Worm (Caenorhabditis elegans) whole organism, L4 larva: ENCODE measurements around the gene scl-5.

Experiments used
- F49E8.2 ChIP-seq: sonication (generic microtip); optimal IDR thresholded peaks from 2 replicates; lab custom pipeline; 2016; ENCODE audit warnings: missing compliant biosample characterization, mild to moderate bottlenecking, missing genetic modification characterization, borderline replicate concordance
- R02D3.7 ChIP-seq: fragments of 150-350 bp; sonication (generic microtip); optimal IDR thresholded peaks from 3 replicates; lab custom pipeline; 2014; ENCODE audit warnings: missing biosample characterization, missing genetic modification characterization
- T26A8.4 ChIP-seq: fragments of 200-800 bp; sonication (Bioruptor generic); IDR thresholded peaks from 2 replicates; pipeline ENCODE4 v1.3.6; 2022; ENCODE audit warnings: missing genetic modification characterization, missing compliant biosample characterization
- Y105C5A.15 ChIP-seq: fragments of 200-800 bp; sonication (Bioruptor generic); IDR thresholded peaks from 2 replicates; pipeline ENCODE4 v1.3.6; 2022; ENCODE audit warnings: missing genetic modification characterization, missing compliant biosample characterization
- Y48G9A.11 ChIP-seq: fragments of 200-800 bp; sonication (Bioruptor generic); IDR thresholded peaks from 2 replicates; pipeline ENCODE4 v1.3.6; 2022; ENCODE audit warnings: missing genetic modification reagents, missing genetic modification characterization, missing compliant biosample characterization
- aha-1 ChIP-seq: fragments of 150-350 bp; peaks from one replicate; lab custom pipeline; 2014; ENCODE audit warnings: missing biosample characterization, missing genetic modification characterization
- ceh-20 ChIP-seq: fragments of 200-800 bp; sonication (Bioruptor generic); IDR thresholded peaks from 2 replicates; pipeline ENCODE4 v1.3.6; 2022; ENCODE audit warnings: missing genetic modification reagents, missing genetic modification characterization, missing compliant biosample characterization
- ceh-62 ChIP-seq: sonication (generic microtip); optimal IDR thresholded peaks from 2 replicates; lab custom pipeline; 2017; ENCODE audit warnings: missing biosample characterization, missing genetic modification characterization
- ces-1 ChIP-seq: fragments of 150-350 bp; sonication (generic microtip); optimal IDR thresholded peaks from 4 replicates; lab custom pipeline; 2014; ENCODE audit warnings: missing biosample characterization, missing genetic modification reagents, missing genetic modification characterization
- cey-2 ChIP-seq: sonication (generic microtip); optimal IDR thresholded peaks from 3 replicates; lab custom pipeline; 2017; ENCODE audit warnings: missing genetic modification characterization, mild to moderate bottlenecking, missing compliant biosample characterization, antibody characterized with exemption, borderline replicate concordance; ENCODE audit not compliant: insufficient read depth
- daf-16 ChIP-seq, 3 experiments: sonication (generic microtip); optimal IDR thresholded peaks; 2 replicates each; lab custom pipeline; 2016 to 2017; ENCODE audit warnings: missing genetic modification characterization in 3 of 3, missing genetic modification reagents in 3 of 3, mild to moderate bottlenecking in 2 of 3, missing compliant biosample characterization in 2 of 3, missing biosample characterization in 1 of 3, moderate library complexity in 1 of 3
- dmd-6 ChIP-seq: fragments of 200-800 bp; sonication (Bioruptor generic); IDR thresholded peaks from 2 replicates; pipeline ENCODE4 v1.3.6; 2022; ENCODE audit warnings: missing genetic modification reagents, missing genetic modification characterization, missing compliant biosample characterization
- dmd-9 ChIP-seq: fragments of 200-800 bp; sonication (Bioruptor generic); IDR thresholded peaks from 2 replicates; pipeline ENCODE4 v1.3.6; 2022; ENCODE audit warnings: missing genetic modification reagents, missing genetic modification characterization, missing compliant biosample characterization
- duxl-1 ChIP-seq: sonication (generic microtip); optimal IDR thresholded peaks from 2 replicates; lab custom pipeline; 2016; ENCODE audit warnings: mild to moderate bottlenecking, missing genetic modification characterization, moderate library complexity, missing compliant biosample characterization; ENCODE audit not compliant: poor library complexity
- dve-1 ChIP-seq: sonication (generic microtip); optimal IDR thresholded peaks from 2 replicates; lab custom pipeline; 2017; ENCODE audit warnings: antibody characterized with exemption, mild to moderate bottlenecking, missing genetic modification characterization, missing compliant biosample characterization; ENCODE audit not compliant: insufficient read depth
- hlh-11 ChIP-seq: fragments of 200-800 bp; sonication (Bioruptor generic); optimal IDR thresholded peaks from 2 replicates; lab custom pipeline; 2018; ENCODE audit warnings: mild to moderate bottlenecking, missing genetic modification characterization, missing compliant biosample characterization
- hmg-1.1 ChIP-seq: fragments of 200-800 bp; sonication (Bioruptor generic); IDR thresholded peaks from 2 replicates; pipeline ENCODE4 v1.3.6; 2022; ENCODE audit warnings: missing genetic modification reagents, missing genetic modification characterization, missing compliant biosample characterization
- lin-39 ChIP-seq: fragments of 150-350 bp; optimal IDR thresholded peaks from 2 replicates; lab custom pipeline; 2014; ENCODE audit warnings: missing biosample characterization, missing genetic modification reagents, missing genetic modification characterization
- madf-9 ChIP-seq: fragments of 200-800 bp; sonication (Bioruptor generic); conservative IDR thresholded peaks from 2 replicates; pipeline ENCODE4 v1.3.6; 2022; ENCODE audit warnings: missing genetic modification reagents, missing genetic modification characterization, missing compliant biosample characterization
- mes-2 ChIP-seq: sonication (generic microtip); optimal IDR thresholded peaks from 2 replicates; lab custom pipeline; 2016; ENCODE audit warnings: missing genotype, mild to moderate bottlenecking, missing genetic modification characterization, missing compliant biosample characterization; ENCODE audit not compliant: poor library complexity, severe bottlenecking
- mxl-2 ChIP-seq: fragments of 200-800 bp; sonication (Bioruptor generic); conservative IDR thresholded peaks from 2 replicates; pipeline ENCODE4 v1.3.6; 2022; ENCODE audit warnings: missing genetic modification reagents, missing genetic modification characterization, missing compliant biosample characterization
- mxl-3 ChIP-seq: fragments of 200-800 bp; sonication (Bioruptor generic); optimal IDR thresholded peaks from 2 replicates; lab custom pipeline; 2018; ENCODE audit warnings: mild to moderate bottlenecking, missing genetic modification characterization, missing compliant biosample characterization
- nhr-11 ChIP-seq: fragments of 150-350 bp; optimal IDR thresholded peaks from 2 replicates; lab custom pipeline; 2014; ENCODE audit warnings: missing biosample characterization, missing genetic modification characterization
- nhr-25 ChIP-seq: sonication (generic microtip); optimal IDR thresholded peaks from 2 replicates; lab custom pipeline; 2017; ENCODE audit warnings: missing genetic modification characterization, mild to moderate bottlenecking, missing compliant biosample characterization, antibody characterized with exemption, moderate library complexity, borderline replicate concordance; ENCODE audit not compliant: insufficient read depth
- nhr-28 ChIP-seq: fragments of 150-350 bp; optimal IDR thresholded peaks from 2 replicates; lab custom pipeline; 2014; ENCODE audit warnings: missing biosample characterization, missing genetic modification characterization
- nhr-41 ChIP-seq: fragments of 200-800 bp; sonication (Bioruptor generic); IDR thresholded peaks from 2 replicates; pipeline ENCODE4 v1.3.6; 2022; ENCODE audit warnings: missing genetic modification reagents, missing genetic modification characterization, missing compliant biosample characterization
- nhr-76 ChIP-seq: fragments of 150-350 bp; optimal IDR thresholded peaks from 2 replicates; lab custom pipeline; 2014; ENCODE audit warnings: missing biosample characterization, missing genetic modification characterization
- pqm-1 ChIP-seq: sonication (generic microtip); optimal IDR thresholded peaks from 2 replicates; lab custom pipeline; 2017; ENCODE audit warnings: missing biosample characterization, missing genetic modification characterization
- rbr-2 ChIP-seq: sonication (generic microtip); optimal IDR thresholded peaks from 2 replicates; lab custom pipeline; 2016; ENCODE audit warnings: missing genotype, missing genetic modification characterization, missing compliant biosample characterization
- set-16 ChIP-seq: fragments of 200-800 bp; sonication (Bioruptor generic); IDR thresholded peaks from 2 replicates; pipeline ENCODE4 v1.3.6; 2022; ENCODE audit warnings: missing genetic modification reagents, missing genetic modification characterization, missing compliant biosample characterization
- snpc-1.2 ChIP-seq: fragments of 200-800 bp; sonication (Bioruptor generic); IDR thresholded peaks from 2 replicates; pipeline ENCODE4 v1.3.6; 2022; ENCODE audit warnings: missing genetic modification reagents, missing genetic modification characterization, missing compliant biosample characterization
- snpc-4 ChIP-seq: fragments of 150-350 bp; optimal IDR thresholded peaks from 2 replicates; lab custom pipeline; 2014; ENCODE audit warnings: missing biosample characterization, missing genetic modification characterization
- spr-3 ChIP-seq: fragments of 200-800 bp; sonication (Bioruptor generic); optimal IDR thresholded peaks from 2 replicates; lab custom pipeline; 2018; ENCODE audit warnings: mild to moderate bottlenecking, missing genetic modification characterization, missing compliant biosample characterization
- unc-62 ChIP-seq, 3 experiments: fragments of 150-350 bp in 1 of 3; sonication (generic microtip); optimal IDR thresholded peaks in 2 of 3; peaks in 1 of 3; 1 replicate in 1 of 3; 2 replicates in 2 of 3; lab custom pipeline; 2014 to 2017; ENCODE audit warnings: missing biosample characterization in 3 of 3, missing genetic modification characterization in 3 of 3, missing genetic modification reagents in 3 of 3, missing genotype in 1 of 3
- zag-1 ChIP-seq: fragments of 150-350 bp; optimal IDR thresholded peaks from 2 replicates; lab custom pipeline; 2014; ENCODE audit warnings: missing biosample characterization, missing genetic modification characterization
- zip-11 ChIP-seq: fragments of 200-800 bp; sonication (Bioruptor generic); IDR thresholded peaks from 2 replicates; pipeline ENCODE4 v1.3.6; 2022; ENCODE audit warnings: missing genetic modification characterization, missing compliant biosample characterization
- ztf-7 ChIP-seq: fragments of 150-350 bp; optimal IDR thresholded peaks from 2 replicates; lab custom pipeline; 2014; ENCODE audit warnings: missing biosample characterization, missing genetic modification characterization

scl-5 gene

DNA sequence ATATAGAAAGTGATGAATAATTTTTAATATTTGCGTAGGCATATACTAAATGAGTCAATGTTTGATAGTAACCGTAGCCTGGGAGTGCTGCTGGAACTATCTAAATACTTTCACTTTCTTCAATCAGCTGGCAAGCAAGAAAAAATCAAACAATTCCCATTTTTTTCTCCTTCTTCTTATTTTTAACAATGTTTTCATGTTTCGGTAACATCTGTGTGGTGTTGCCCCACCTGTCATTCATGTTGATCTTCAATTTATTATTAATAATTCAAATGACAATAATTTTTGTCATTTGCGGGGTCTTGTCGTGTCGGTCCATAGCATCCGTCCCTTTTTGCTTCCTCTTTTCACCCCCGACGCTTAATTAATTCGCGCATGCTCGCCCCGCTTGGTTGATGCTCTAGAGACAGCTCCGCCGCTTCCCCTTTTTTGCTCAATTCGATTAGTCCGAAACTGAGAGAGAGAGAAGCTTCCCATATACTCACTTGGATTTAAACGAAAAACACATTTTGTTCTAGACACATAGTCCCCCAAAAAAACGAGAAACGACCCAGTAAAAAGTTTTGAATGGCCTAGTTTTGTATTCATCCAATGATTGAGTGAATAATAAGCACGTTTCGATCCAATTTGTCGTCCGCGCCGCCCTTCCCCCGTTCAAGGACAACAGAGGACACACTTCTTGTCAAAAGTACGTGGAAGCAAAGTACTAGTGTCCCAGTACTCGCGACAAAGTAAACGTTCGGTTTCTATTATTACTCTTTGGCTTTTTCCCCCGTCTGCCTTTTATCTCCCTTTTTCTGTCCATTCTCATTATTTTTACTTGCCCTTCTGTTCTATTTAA is 35.8 kb upstream of the scl-5 start:
- TF ChIP-seq R02D3.7 (tag; lab: Kevin White, UChicago), result no peak
- TF ChIP-seq hmg-1.1 (GFP tag; lab: Robert Waterston, UW), result 0 out of 2 replicates have a peak, but pooled peaks have one; percentile 5
- no peak for TF ChIP-seq aha-1 (tag; lab: Kevin White, UChicago)
- no peak for TF ChIP-seq nhr-11 (tag; lab: Kevin White, UChicago)
- TF ChIP-seq nhr-25 (tag; lab: Kevin White, UChicago), result peak; percentile 18
- no peak; the same call in 1 of the 2 replicates for TF ChIP-seq T26A8.4
- TF ChIP-seq Y48G9A.11, result no peak
- TF ChIP-seq rbr-2, result peak; percentile 7
- TF ChIP-seq duxl-1 (tag; lab: Kevin White, UChicago), result no peak
- no peak for TF ChIP-seq Y105C5A.15 (GFP tag; lab: Robert Waterston, UW)
- no peak for TF ChIP-seq nhr-41
- TF ChIP-seq dmd-9 (GFP tag; lab: Robert Waterston, UW), result no peak
- peak in 1 of 2 experiments; percentile 97 for TF ChIP-seq unc-62 (GFP tag; optimal IDR thresholded peaks at IDR 0.05 in 1 of 2; lab: Kevin White, UChicago)
- TF ChIP-seq unc-62 (tag; optimal IDR thresholded peaks at IDR 0.05; lab: Kevin White, UChicago), result no peak
- TF ChIP-seq madf-9 (GFP tag; lab: Robert Waterston, UW), result no peak
- TF ChIP-seq snpc-4, result no peak
- TF ChIP-seq hlh-11 (tag; lab: Kevin White, UChicago), result no peak
- TF ChIP-seq zag-1 (tag; lab: Kevin White, UChicago), result no peak
- TF ChIP-seq nhr-76 (tag; lab: Kevin White, UChicago), result no peak
- no peak for TF ChIP-seq set-16 (GFP tag; lab: Robert Waterston, UW)
- no peak for TF ChIP-seq ceh-62
- no peak for TF ChIP-seq cey-2 (tag; lab: Kevin White, UChicago)
- TF ChIP-seq mxl-2 (GFP tag; lab: Robert Waterston, UW), result no peak
- TF ChIP-seq mes-2 (tag; lab: Kevin White, UChicago), result peak; percentile 8
- no peak for TF ChIP-seq F49E8.2
- TF ChIP-seq ces-1, result no peak
- peak; percentile 7 for TF ChIP-seq mxl-3 (GFP tag; lab: Kevin White, UChicago)
- TF ChIP-seq ztf-7 (tag; lab: Kevin White, UChicago), result no peak
- no peak for TF ChIP-seq ceh-20 (GFP tag; lab: Robert Waterston, UW)
- no peak for TF ChIP-seq spr-3 (GFP tag; lab: Kevin White, UChicago)

DNA sequence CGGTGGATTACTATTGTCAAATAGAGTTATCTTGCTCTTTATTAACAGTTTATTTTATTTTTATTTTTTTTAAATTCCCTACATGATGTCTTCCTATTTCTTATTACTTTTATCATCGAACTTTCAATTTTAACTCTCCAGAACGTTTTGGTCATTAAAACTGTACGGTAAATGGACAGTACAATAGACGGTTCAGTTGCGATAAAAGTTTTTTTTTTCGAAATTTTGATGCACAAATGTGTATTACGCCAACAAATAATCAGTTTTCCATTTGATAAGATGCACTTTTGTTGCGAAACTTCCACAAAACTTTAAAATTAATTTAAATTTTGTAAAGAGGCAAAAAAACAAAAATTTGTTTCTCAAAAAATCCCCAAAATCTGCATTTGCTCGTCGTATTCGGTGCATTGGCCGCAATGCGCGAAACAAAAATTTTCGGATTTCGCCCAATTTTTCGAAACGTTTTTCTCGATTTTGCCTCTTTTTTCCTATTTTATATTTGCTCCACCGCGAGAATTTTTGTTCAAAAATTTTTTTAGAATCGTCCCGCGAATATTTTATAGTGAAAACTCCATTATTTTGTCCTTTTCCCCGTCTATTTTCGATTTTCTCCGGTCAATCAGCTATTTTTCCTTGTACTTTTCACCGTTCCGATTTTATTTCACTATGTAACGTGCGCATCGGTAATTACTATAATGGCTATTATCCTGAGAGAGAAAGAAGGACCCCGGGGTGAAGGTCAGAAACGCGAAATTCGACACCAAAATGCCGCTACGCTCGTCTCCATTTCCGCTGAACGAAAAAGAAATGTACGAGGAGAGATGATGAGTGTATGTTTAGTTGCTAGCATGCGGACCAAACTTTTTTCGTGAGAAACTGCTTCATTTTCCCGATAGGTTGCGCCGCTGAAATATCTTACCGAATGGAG is 34.8 kb upstream of the scl-5 start:
- TF ChIP-seq dve-1 (tag; lab: Kevin White, UChicago), result peak; percentile 7
- TF ChIP-seq duxl-1 (tag; lab: Kevin White, UChicago), result no peak
- TF ChIP-seq daf-16 (GFP tag; optimal IDR thresholded peaks at IDR 0.05; lab: Kevin White, UChicago), result no peak
- peak; percentile 6 for TF ChIP-seq daf-16 (tag; optimal IDR thresholded peaks at IDR 0.05; lab: Kevin White, UChicago)
- TF ChIP-seq mes-2 (tag; lab: Kevin White, UChicago), result peak; percentile 16
- peak; percentile 38; the same call in 1 of the 2 replicates for TF ChIP-seq snpc-1.2 (GFP tag; lab: Robert Waterston, UW)
- TF ChIP-seq nhr-28 (tag; lab: Kevin White, UChicago), result peak; percentile 8
- TF ChIP-seq aha-1 (tag; lab: Kevin White, UChicago), result peak; percentile 32
- TF ChIP-seq pqm-1 (tag; lab: Kevin White, UChicago), result peak; percentile 56
- TF ChIP-seq zip-11 (GFP tag; lab: Robert Waterston, UW), result no peak
- no peak for TF ChIP-seq dmd-6
- TF ChIP-seq lin-39 (tag; lab: Kevin White, UChicago), result no peak
